Worm (Caenorhabditis elegans) whole organism, L2 larva: ENCODE measurements around the gene ugt-1.
A peak's percentile ranks its signal among the peaks of the same experiment; 100 is the strongest.

ENCODE experiments used
- C34F6.9 ChIP-seq: fragments of 150-350 bp; optimal IDR thresholded peaks from 2 replicates; lab custom pipeline; 2014; ENCODE audit warnings: missing biosample characterization, missing genetic modification characterization
- F13H6.1 ChIP-seq: sonication (generic microtip); optimal IDR thresholded peaks from 2 replicates; lab custom pipeline; 2016; ENCODE audit warnings: missing genetic modification characterization, missing compliant biosample characterization
- R02D3.7 ChIP-seq: fragments of 150-350 bp; optimal IDR thresholded peaks from 2 replicates; lab custom pipeline; 2014; ENCODE audit warnings: missing biosample characterization, missing genetic modification characterization
- Y55F3AM.14 ChIP-seq: fragments of 200-800 bp; sonication (Bioruptor generic); optimal IDR thresholded peaks from 2 replicates; lab custom pipeline; 2018; ENCODE audit warnings: mild to moderate bottlenecking, missing genetic modification characterization, missing compliant biosample characterization
- ZK546.5 ChIP-seq: sonication (generic microtip); optimal IDR thresholded peaks from 2 replicates; lab custom pipeline; 2017; ENCODE audit warnings: missing biosample characterization, missing genetic modification characterization
- alr-1 ChIP-seq: fragments of 150-350 bp; optimal IDR thresholded peaks from 2 replicates; lab custom pipeline; 2014; ENCODE audit warnings: missing biosample characterization, missing genetic modification characterization
- aly-2 ChIP-seq: fragments of 150-350 bp; optimal IDR thresholded peaks from 2 replicates; lab custom pipeline; 2014; ENCODE audit warnings: missing biosample characterization, missing genetic modification characterization
- ama-1 ChIP-seq: fragments of 150-350 bp; optimal IDR thresholded peaks from 2 replicates; lab custom pipeline; 2018; ENCODE audit warnings: inconsistent platforms
- blmp-1 ChIP-seq: sonication (generic microtip); optimal IDR thresholded peaks from 2 replicates; lab custom pipeline; 2017; ENCODE audit warnings: missing genetic modification characterization, mild to moderate bottlenecking, missing compliant biosample characterization, antibody characterized with exemption, moderate library complexity; ENCODE audit not compliant: insufficient read depth
- ceh-16 ChIP-seq: fragments of 150-350 bp; optimal IDR thresholded peaks from 2 replicates; lab custom pipeline; 2014; ENCODE audit warnings: missing biosample characterization, missing genetic modification characterization
- ceh-82 ChIP-seq: fragments of 150-350 bp; optimal IDR thresholded peaks from 2 replicates; lab custom pipeline; 2014; ENCODE audit warnings: missing biosample characterization, missing genetic modification characterization
- crh-2 ChIP-seq: sonication (generic microtip); optimal IDR thresholded peaks from 2 replicates; lab custom pipeline; 2017; ENCODE audit warnings: missing biosample characterization, missing genetic modification characterization
- dmd-4 ChIP-seq: sonication (generic microtip); optimal IDR thresholded peaks from 2 replicates; lab custom pipeline; 2017; ENCODE audit warnings: missing biosample characterization, missing genetic modification characterization
- egl-27 ChIP-seq: sonication (generic microtip); optimal IDR thresholded peaks from 3 replicates; lab custom pipeline; 2017; ENCODE audit warnings: missing biosample characterization, missing genetic modification reagents, missing genetic modification characterization
- elt-1 ChIP-seq: fragments of 150-350 bp; optimal IDR thresholded peaks from 2 replicates; lab custom pipeline; 2014; ENCODE audit warnings: missing biosample characterization, missing genetic modification characterization
- elt-3 ChIP-seq: sonication (generic microtip); optimal IDR thresholded peaks from 2 replicates; lab custom pipeline; 2017; ENCODE audit warnings: missing biosample characterization, missing genetic modification characterization
- fos-1 ChIP-seq: fragments of 150-350 bp; optimal IDR thresholded peaks from 2 replicates; lab custom pipeline; 2014; ENCODE audit warnings: missing biosample characterization, missing genetic modification characterization
- gmeb-1 ChIP-seq: fragments of 150-350 bp; optimal IDR thresholded peaks from 2 replicates; lab custom pipeline; 2014; ENCODE audit warnings: missing biosample characterization, missing genetic modification characterization
- lin-11 ChIP-seq: fragments of 150-350 bp; sonication (generic microtip); optimal IDR thresholded peaks from 2 replicates; lab custom pipeline; 2014; ENCODE audit warnings: missing biosample characterization, missing genetic modification characterization, inconsistent platforms, mixed read lengths
- lin-13 ChIP-seq: fragments of 150-350 bp; optimal IDR thresholded peaks from 2 replicates; lab custom pipeline; 2014; ENCODE audit warnings: missing biosample characterization, missing genetic modification reagents, missing genetic modification characterization
- lin-39 ChIP-seq: fragments of 150-350 bp; optimal IDR thresholded peaks from 2 replicates; lab custom pipeline; 2014; ENCODE audit warnings: missing biosample characterization, missing genetic modification reagents, missing genetic modification characterization
- lsy-2 ChIP-seq, 2 experiments: fragments of 150-350 bp in 1 of 2; sonication (generic microtip) in 1 of 2; optimal IDR thresholded peaks; 2 replicates each; lab custom pipeline; 2014 to 2017; ENCODE audit warnings: missing biosample characterization in 2 of 2, missing genetic modification characterization in 2 of 2
- mab-5 ChIP-seq: fragments of 150-350 bp; optimal IDR thresholded peaks from 2 replicates; lab custom pipeline; 2014; ENCODE audit warnings: missing biosample characterization, missing genetic modification characterization
- mbf-1 ChIP-seq: sonication (generic microtip); optimal IDR thresholded peaks from 2 replicates; lab custom pipeline; 2017; ENCODE audit warnings: missing biosample characterization, missing genetic modification characterization
- mdl-1 ChIP-seq, 2 experiments: fragments of 150-350 bp in 1 of 2; sonication (generic microtip) in 1 of 2; optimal IDR thresholded peaks; 2 replicates each; lab custom pipeline; 2017; ENCODE audit warnings: missing biosample characterization in 2 of 2, missing genetic modification characterization in 2 of 2
- nhr-10 ChIP-seq: sonication (generic microtip); optimal IDR thresholded peaks from 2 replicates; lab custom pipeline; 2017; ENCODE audit warnings: missing biosample characterization, missing genetic modification characterization
- nhr-11 ChIP-seq: fragments of 150-350 bp; optimal IDR thresholded peaks from 2 replicates; lab custom pipeline; 2014; ENCODE audit warnings: missing biosample characterization, missing genetic modification characterization
- nhr-12 ChIP-seq: fragments of 150-350 bp; optimal IDR thresholded peaks from 2 replicates; lab custom pipeline; 2014; ENCODE audit warnings: missing biosample characterization, missing genetic modification characterization
- nhr-129 ChIP-seq: fragments of 150-350 bp; optimal IDR thresholded peaks from 2 replicates; lab custom pipeline; 2014; ENCODE audit warnings: missing biosample characterization, missing genetic modification characterization
- nhr-21 ChIP-seq: fragments of 150-350 bp; optimal IDR thresholded peaks from 2 replicates; lab custom pipeline; 2014; ENCODE audit warnings: missing biosample characterization, missing genetic modification characterization
- nhr-23 ChIP-seq: fragments of 150-350 bp; optimal IDR thresholded peaks from 2 replicates; lab custom pipeline; 2014; ENCODE audit warnings: missing biosample characterization, missing genetic modification reagents, missing genetic modification characterization
- nhr-237 ChIP-seq: fragments of 150-350 bp; optimal IDR thresholded peaks from 2 replicates; lab custom pipeline; 2014; ENCODE audit warnings: missing biosample characterization, missing genetic modification characterization
- nhr-25 ChIP-seq: fragments of 150-350 bp; sonication (generic microtip); optimal IDR thresholded peaks from 3 replicates; lab custom pipeline; 2014; ENCODE audit warnings: missing biosample characterization, missing genetic modification characterization
- nhr-6 ChIP-seq: fragments of 150-350 bp; optimal IDR thresholded peaks from 2 replicates; lab custom pipeline; 2014; ENCODE audit warnings: missing biosample characterization, missing genetic modification characterization
- nhr-77 ChIP-seq: fragments of 150-350 bp; optimal IDR thresholded peaks from 2 replicates; lab custom pipeline; 2014; ENCODE audit warnings: missing biosample characterization, missing genetic modification characterization
- peb-1 ChIP-seq: fragments of 150-350 bp; optimal IDR thresholded peaks from 2 replicates; lab custom pipeline; 2014; ENCODE audit warnings: missing biosample characterization, missing genetic modification characterization
- sem-4 ChIP-seq: fragments of 150-350 bp; optimal IDR thresholded peaks from 2 replicates; lab custom pipeline; 2014; ENCODE audit warnings: missing biosample characterization, missing genetic modification reagents, missing genetic modification characterization
- skn-1 ChIP-seq: sonication (generic microtip); optimal IDR thresholded peaks from 2 replicates; lab custom pipeline; 2017; ENCODE audit warnings: missing biosample characterization, missing genetic modification characterization
- sma-3 ChIP-seq: sonication (generic microtip); optimal IDR thresholded peaks from 2 replicates; lab custom pipeline; 2016; ENCODE audit warnings: missing genetic modification reagents, missing genetic modification characterization, missing compliant biosample characterization
- sma-9 ChIP-seq, 2 experiments: fragments of 150-350 bp in 1 of 2; sonication (generic microtip) in 1 of 2; optimal IDR thresholded peaks; 2 replicates each; lab custom pipeline; 2014 to 2016; ENCODE audit warnings: missing genetic modification characterization in 2 of 2, mild to moderate bottlenecking in 1 of 2, missing biosample characterization in 1 of 2, missing compliant biosample characterization in 1 of 2, missing genetic modification reagents in 1 of 2, moderate library complexity in 1 of 2
- snpc-4 ChIP-seq: fragments of 150-350 bp; optimal IDR thresholded peaks from 2 replicates; lab custom pipeline; 2014; ENCODE audit warnings: missing biosample characterization, missing genetic modification characterization
- unc-55 ChIP-seq: fragments of 150-350 bp; sonication (generic microtip); optimal IDR thresholded peaks from 3 replicates; lab custom pipeline; 2014; ENCODE audit warnings: missing biosample characterization, missing genetic modification reagents, missing genetic modification characterization
- unc-62 ChIP-seq: fragments of 150-350 bp; optimal IDR thresholded peaks from 2 replicates; lab custom pipeline; 2014; ENCODE audit warnings: missing biosample characterization, missing genetic modification reagents, missing genetic modification characterization
- zag-1 ChIP-seq: fragments of 150-350 bp; optimal IDR thresholded peaks from 2 replicates; lab custom pipeline; 2014; ENCODE audit warnings: missing biosample characterization, missing genetic modification characterization
- ztf-1 ChIP-seq: fragments of 200-800 bp; sonication (Bioruptor generic); conservative IDR thresholded peaks from 2 replicates; pipeline ENCODE4 v1.3.6; 2022; ENCODE audit warnings: missing genetic modification characterization, missing compliant biosample characterization
- ztf-11 ChIP-seq: sonication (generic microtip); optimal IDR thresholded peaks from 2 replicates; lab custom pipeline; 2017; ENCODE audit warnings: missing biosample characterization, missing genetic modification characterization
- ztf-4 ChIP-seq: fragments of 150-350 bp; optimal IDR thresholded peaks from 2 replicates; lab custom pipeline; 2014; ENCODE audit warnings: missing biosample characterization, missing genetic modification characterization

Gene ugt-1

DNA sequence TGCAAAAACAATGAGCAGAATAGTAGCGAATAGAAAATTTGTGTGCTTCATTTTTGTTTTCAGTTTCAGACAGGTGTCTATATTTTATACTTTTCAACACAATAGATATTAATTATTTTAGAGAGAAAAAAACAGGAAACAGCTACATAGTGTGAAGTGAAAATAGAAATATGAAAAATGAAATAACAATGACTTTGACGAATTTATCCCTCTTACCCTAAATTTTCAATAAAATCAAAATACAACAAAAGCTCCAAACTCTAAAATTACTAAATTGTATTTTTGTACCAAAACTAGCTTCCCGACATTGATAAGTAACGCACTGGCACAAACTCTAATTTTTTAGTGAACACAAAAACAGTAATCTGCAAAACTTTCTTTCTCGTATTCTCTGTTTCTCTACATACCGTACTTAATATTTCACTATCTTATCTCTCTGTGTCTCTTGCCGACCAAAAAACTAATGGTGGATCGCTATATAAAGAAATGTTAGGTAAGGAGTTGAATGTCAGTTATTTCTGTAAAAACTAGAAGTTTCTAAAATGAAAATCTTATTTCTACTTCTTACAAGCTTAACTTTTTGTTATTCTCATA, at the start of gene ugt-1, which contains the start of gene col-151:
Gene ugt-1, plus strand, starts transcription at position 491 of the 594 bp plus-strand sequence.
Gene col-151, minus strand, starts transcription at position 51 of the 594 bp plus-strand sequence.
- peak; percentile 25 for TF ChIP-seq fos-1 (tag; lab: Kevin White, UChicago)
- TF ChIP-seq dmd-4 (tag; lab: Kevin White, UChicago): no peak

DNA sequence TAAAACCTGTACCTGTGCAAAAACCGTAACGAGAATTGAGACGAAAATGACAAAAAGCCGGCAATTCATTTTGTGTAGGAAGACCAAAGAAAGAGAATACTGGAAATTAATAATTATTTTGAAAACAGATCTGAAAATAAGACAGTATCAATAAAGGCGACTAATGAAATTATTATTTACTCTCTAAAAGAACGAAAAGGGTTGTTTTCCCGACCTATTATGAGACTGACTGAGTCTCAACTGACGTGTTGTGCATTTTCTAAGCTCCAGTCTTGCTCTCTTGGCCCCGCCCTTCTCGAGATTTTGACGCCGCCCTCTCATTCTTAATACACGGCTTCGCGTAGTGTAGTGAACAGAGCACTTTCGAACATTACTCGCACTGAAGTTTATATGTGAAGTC, 45.4 kb upstream of the ugt-1 start, which contains the start of gene K07C5.9:
Gene K07C5.9, minus strand, starts transcription at position 101 of the 400 bp plus-strand sequence.
- TF ChIP-seq nhr-237 (no peak), ZK546.5 (tag; lab: Kevin White, UChicago) (no peak), skn-1 (tag; lab: Kevin White, UChicago) (no peak), nhr-25 (tag; lab: Kevin White, UChicago) (no peak), nhr-10 (tag; lab: Kevin White, UChicago) (no peak), mbf-1 (no peak), ceh-82 (tag; lab: Kevin White, UChicago) (no peak), blmp-1 (tag; lab: Kevin White, UChicago) (no peak), nhr-21 (no peak)

ce11 chrV:10352928-10353427, 42.5 kb upstream of the ugt-1 start, which contains the start of gene nol-56:
nol-56 (minus strand) TSS chrV:10352978.
- TF ChIP-seq nhr-12: no peak
- peak; percentile 76 for TF ChIP-seq lin-13 (GFP tag; lab: Kevin White, UChicago)
- no peak for TF ChIP-seq ceh-16
- peak; percentile 26 for TF ChIP-seq blmp-1 (tag; lab: Kevin White, UChicago)
- peak; percentile 67 for TF ChIP-seq nhr-21
- peak; percentile 78 for TF ChIP-seq sem-4 (tag; lab: Kevin White, UChicago)
- no peak for TF ChIP-seq unc-62 (GFP tag; lab: Kevin White, UChicago)
- peak; percentile 79 for TF ChIP-seq sma-9 (GFP tag; optimal IDR thresholded peaks at IDR 0.05; lab: Kevin White, UChicago)
- TF ChIP-seq sma-9 (tag; optimal IDR thresholded peaks at IDR 0.05; lab: Kevin White, UChicago): no peak
- no peak for TF ChIP-seq elt-1
- no peak for TF ChIP-seq peb-1 (tag; lab: Kevin White, UChicago)
- TF ChIP-seq crh-2 (tag; lab: Kevin White, UChicago): peak; percentile 90
- TF ChIP-seq snpc-4 (tag; lab: Kevin White, UChicago): peak; percentile 70
- no peak for TF ChIP-seq aly-2 (tag; lab: Kevin White, UChicago)
- no peak for TF ChIP-seq elt-3
- TF ChIP-seq lsy-2 (tag; optimal IDR thresholded peaks at IDR 0.05; lab: Kevin White, UChicago): peak; percentile 66 to 93
- no peak for TF ChIP-seq nhr-23 (tag; lab: Kevin White, UChicago)
- TF ChIP-seq R02D3.7 (tag; lab: Kevin White, UChicago): no peak
- no peak for TF ChIP-seq nhr-10 (tag; lab: Kevin White, UChicago)
- TF ChIP-seq nhr-77 (tag; lab: Kevin White, UChicago): peak; percentile 10
- TF ChIP-seq unc-55: peak; percentile 91
- TF ChIP-seq nhr-11 (tag; lab: Kevin White, UChicago): no peak
- no peak for TF ChIP-seq Y55F3AM.14
- no peak for TF ChIP-seq ztf-11 (tag; lab: Kevin White, UChicago)
- TF ChIP-seq mdl-1 (tag; optimal IDR thresholded peaks at IDR 0.05; lab: Kevin White, UChicago): no peak
- TF ChIP-seq zag-1: peak; percentile 6
- peak; percentile 59 for TF ChIP-seq nhr-6 (tag; lab: Kevin White, UChicago)
- no peak for TF ChIP-seq dmd-4 (tag; lab: Kevin White, UChicago)
- TF ChIP-seq ceh-82 (tag; lab: Kevin White, UChicago): no peak
- peak; percentile 15 for TF ChIP-seq alr-1 (tag; lab: Kevin White, UChicago)
- TF ChIP-seq sma-3 (GFP tag; lab: Kevin White, UChicago): peak; percentile 81
- peak; percentile 51 for TF ChIP-seq ztf-4 (tag; lab: Kevin White, UChicago)
- TF ChIP-seq ztf-1 (GFP tag; lab: Robert Waterston, UW): no peak
- TF ChIP-seq lin-11: peak; percentile 69
- peak; percentile 41 for TF ChIP-seq ZK546.5 (tag; lab: Kevin White, UChicago)
- TF ChIP-seq egl-27 (tag; lab: Kevin White, UChicago): no peak
- peak; percentile 72 for TF ChIP-seq F13H6.1
- peak; percentile 83 for TF ChIP-seq mab-5 (tag; lab: Kevin White, UChicago)
- no peak for TF ChIP-seq lin-39 (tag; lab: Kevin White, UChicago)
- TF ChIP-seq ama-1 (lab: Kevin White, UChicago): peak; percentile 27
- peak; percentile 85 for TF ChIP-seq gmeb-1
- TF ChIP-seq nhr-237: no peak
- peak; percentile 77 for TF ChIP-seq nhr-129 (tag; lab: Kevin White, UChicago)
- peak; percentile 91 for TF ChIP-seq C34F6.9 (tag; lab: Kevin White, UChicago)
- TF ChIP-seq fos-1 (tag; lab: Kevin White, UChicago): peak; percentile 60
- TF ChIP-seq skn-1 (tag; lab: Kevin White, UChicago): no peak
- TF ChIP-seq mbf-1: no peak
- peak; percentile 85 for TF ChIP-seq nhr-25 (tag; lab: Kevin White, UChicago)
